Worm (Caenorhabditis elegans): ENCODE measurements around the gene T12C9.7.

The T12C9.7 gene

ce11 chrII:4419956-4420355, 40.8 kb downstream of the T12C9.7 start, which contains the start of gene bpnt-1:
bpnt-1 (plus strand) TSS chrII:4420256.
- no peak for TF ChIP-seq W03F9.2 (tag; optimal IDR thresholded peaks at IDR 0.05)
- no peak for TF ChIP-seq dao-5 (tag; optimal IDR thresholded peaks at IDR 0.05)
- TF ChIP-seq him-1 (tag; optimal IDR thresholded peaks at IDR 0.05), result no peak

- TF ChIP-seq dao-5 (tag; optimal IDR thresholded peaks at IDR 0.05) (no peak), him-1 (tag; optimal IDR thresholded peaks at IDR 0.05) (no peak), W03F9.2 (tag; optimal IDR thresholded peaks at IDR 0.05) (no peak)
Measured at ce11 chrII:4417333-4417732, 43.4 kb downstream of the T12C9.7 start, which contains the start of gene sod-5. sod-5 (plus strand) TSS chrII:4417633.

ce11 chrII:4409650-4410049, 51.1 kb downstream of the T12C9.7 start:
- TF ChIP-seq dao-5 (tag; optimal IDR thresholded peaks at IDR 0.05), result no peak
- TF ChIP-seq him-1 (tag; optimal IDR thresholded peaks at IDR 0.05), result no peak
